Worm (Caenorhabditis elegans) whole organism, midembryonic: Measurements from ENCODE around the gene pdi-1.

Experiments
- T22C8.4 ChIP-seq: fragments of 200-800 bp; sonication (Bioruptor generic); IDR thresholded peaks from 2 replicates; pipeline ENCODE4 v1.3.6; 2022; ENCODE audit warnings: missing genetic modification characterization, missing compliant biosample characterization
- cog-1 ChIP-seq: sonication (generic microtip); optimal IDR thresholded peaks from 2 replicates; lab custom pipeline; 2016; ENCODE audit warnings: missing genetic modification characterization, missing compliant biosample characterization
- flt-1 ChIP-seq: fragments of 200-800 bp; sonication (Bioruptor generic); IDR thresholded peaks from 2 replicates; pipeline ENCODE4 v1.3.6; 2022; ENCODE audit warnings: missing genetic modification characterization, missing compliant biosample characterization
- klf-2 ChIP-seq: fragments of 200-800 bp; sonication (Bioruptor generic); conservative IDR thresholded peaks from 2 replicates; pipeline ENCODE4 v1.3.6; 2022; ENCODE audit warnings: missing genetic modification reagents, missing genetic modification characterization, missing compliant biosample characterization
- med-1 ChIP-seq: sonication (generic microtip); optimal IDR thresholded peaks from 2 replicates; lab custom pipeline; 2017; ENCODE audit warnings: missing genetic modification characterization, mild to moderate bottlenecking, missing compliant biosample characterization, antibody characterized with exemption, missing genetic modification reagents; ENCODE audit not compliant: insufficient read depth
- ref-1 ChIP-seq: fragments of 200-800 bp; sonication (Bioruptor generic); conservative IDR thresholded peaks from 2 replicates; pipeline ENCODE4 v1.3.6; 2022; ENCODE audit warnings: missing genetic modification reagents, missing genetic modification characterization, missing compliant biosample characterization
- tab-1 ChIP-seq: fragments of 200-800 bp; sonication (Bioruptor generic); IDR thresholded peaks from 2 replicates; pipeline ENCODE4 v1.3.6; 2022; ENCODE audit warnings: missing genetic modification characterization, missing compliant biosample characterization
- ztf-23 ChIP-seq: fragments of 200-800 bp; sonication (Bioruptor generic); IDR thresholded peaks from 2 replicates; pipeline ENCODE4 v1.3.6; 2022; ENCODE audit warnings: missing genetic modification reagents, missing genetic modification characterization, missing compliant biosample characterization
- ztf-29 ChIP-seq: fragments of 200-800 bp; sonication (Bioruptor generic); IDR thresholded peaks from 2 replicates; pipeline ENCODE4 v1.3.6; 2022; ENCODE audit warnings: missing genetic modification reagents, missing genetic modification characterization, missing compliant biosample characterization

Gene pdi-1

DNA sequence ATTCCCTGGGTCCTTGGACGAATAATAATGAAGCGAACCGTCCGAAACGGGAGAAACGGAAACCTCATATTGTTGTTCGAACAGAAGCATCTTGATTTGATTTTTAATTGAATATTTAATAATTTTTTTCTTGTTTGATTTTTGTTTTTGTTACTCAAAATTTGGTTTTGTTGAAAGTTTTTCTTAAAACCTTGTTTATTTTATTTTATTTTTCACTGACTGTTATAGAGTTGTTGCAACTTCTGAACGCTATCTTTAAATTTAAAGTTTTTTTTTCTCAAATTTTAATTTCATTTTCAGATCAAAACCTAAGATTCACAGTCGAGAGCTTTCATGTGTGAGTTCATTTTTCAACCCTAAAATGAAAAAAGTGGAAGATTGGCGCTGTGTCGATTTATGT, 7.8 kb upstream of the pdi-1 start, which contains the start of gene alkb-8:
Gene alkb-8, plus strand, starts transcription at position 301 of the 400 bp plus-strand sequence.
- TF ChIP-seq ref-1 (GFP tag; lab: Robert Waterston, UW) (no peak), med-1 (no peak), flt-1 (GFP tag; lab: Robert Waterston, UW) (no peak), cog-1 (tag; lab: Kevin White, UChicago) (no peak), tab-1 (no peak), ztf-23 (GFP tag; lab: Robert Waterston, UW) (no peak), T22C8.4 (GFP tag; lab: Robert Waterston, UW) (no peak), klf-2 (GFP tag; lab: Robert Waterston, UW) (no peak), ztf-29 (no peak)

DNA sequence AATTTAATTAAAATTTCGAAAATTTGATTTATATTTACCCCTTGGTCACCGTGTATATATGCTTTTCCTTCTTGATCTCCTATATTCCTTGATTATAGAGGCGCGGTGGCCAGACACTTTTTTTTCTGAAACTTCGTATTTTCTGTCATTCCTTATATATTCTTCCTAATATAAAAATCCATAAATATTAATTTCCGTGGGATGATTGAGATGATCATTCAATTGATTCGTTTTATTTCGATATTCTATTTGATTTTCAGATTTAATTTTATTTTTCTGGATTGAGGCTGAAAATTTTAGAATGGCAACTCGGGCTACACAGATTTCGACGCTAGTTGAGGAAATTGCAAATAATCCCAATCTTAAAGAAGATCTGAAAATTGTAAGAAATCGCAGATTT, 5.3 kb upstream of the pdi-1 start, which contains the start of gene dph-1:
Gene dph-1, plus strand, starts transcription at position 301 of the 400 bp plus-strand sequence.
- no peak for TF ChIP-seq cog-1 (tag; lab: Kevin White, UChicago)
- TF ChIP-seq ztf-29 = no peak
- TF ChIP-seq tab-1 = no peak
- TF ChIP-seq T22C8.4 (GFP tag; lab: Robert Waterston, UW) = no peak
- no peak for TF ChIP-seq ref-1 (GFP tag; lab: Robert Waterston, UW)
- no peak for TF ChIP-seq klf-2 (GFP tag; lab: Robert Waterston, UW)
- no peak for TF ChIP-seq med-1
- no peak for TF ChIP-seq flt-1 (GFP tag; lab: Robert Waterston, UW)
- TF ChIP-seq ztf-23 (GFP tag; lab: Robert Waterston, UW) = no peak

DNA sequence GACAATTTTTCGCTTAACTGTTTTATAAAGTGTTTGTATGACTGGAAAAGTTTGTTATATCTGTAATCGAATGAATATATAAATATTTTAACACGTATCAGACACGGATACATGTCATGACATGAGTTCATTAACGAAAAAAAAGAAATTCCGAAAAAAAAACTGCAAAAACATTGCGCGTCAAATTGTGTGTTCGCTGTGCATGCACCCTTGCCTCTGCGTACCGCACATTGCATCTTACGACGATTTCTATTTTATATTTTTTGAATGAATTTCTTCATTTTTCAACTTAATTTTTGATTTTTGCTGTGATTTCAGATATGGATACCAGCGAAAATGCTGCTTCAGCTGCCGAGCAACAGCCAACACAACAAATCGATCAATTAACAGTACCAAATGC, 3.7 kb upstream of the pdi-1 start, which contains the start of gene wdr-5.1:
Gene wdr-5.1, plus strand, starts transcription at position 319 of the 400 bp plus-strand sequence.
- no peak for TF ChIP-seq T22C8.4 (GFP tag; lab: Robert Waterston, UW)

DNA sequence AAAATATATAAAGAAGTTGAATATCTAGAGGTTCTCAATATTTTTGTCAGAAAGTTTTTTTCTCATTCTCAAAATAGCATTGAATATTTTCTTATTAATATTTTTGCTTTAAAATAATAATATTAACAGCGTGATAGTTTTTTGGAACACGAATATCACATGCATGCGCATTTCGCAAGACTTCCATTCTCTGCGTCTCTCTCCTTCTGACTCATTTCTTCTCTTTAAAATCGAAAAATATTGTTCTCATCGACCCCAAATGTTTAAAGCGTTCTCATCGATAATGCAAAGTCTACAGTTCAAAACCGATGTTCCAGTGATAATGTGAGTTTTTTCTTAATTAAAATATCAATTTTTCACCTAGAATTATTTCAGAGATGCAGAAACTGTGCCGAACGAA, 2.1 kb upstream of the pdi-1 start, which contains the start of gene C14B1.3:
Gene C14B1.3, plus strand, starts transcription at position 168 of the 400 bp plus-strand sequence.
- TF ChIP-seq klf-2 (GFP tag; lab: Robert Waterston, UW) (no peak), ref-1 (GFP tag; lab: Robert Waterston, UW) (no peak), T22C8.4 (GFP tag; lab: Robert Waterston, UW) (no peak), ztf-29 (no peak), ztf-23 (GFP tag; lab: Robert Waterston, UW) (no peak), cog-1 (tag; lab: Kevin White, UChicago) (no peak), flt-1 (GFP tag; lab: Robert Waterston, UW) (no peak), med-1 (no peak), tab-1 (no peak)

DNA sequence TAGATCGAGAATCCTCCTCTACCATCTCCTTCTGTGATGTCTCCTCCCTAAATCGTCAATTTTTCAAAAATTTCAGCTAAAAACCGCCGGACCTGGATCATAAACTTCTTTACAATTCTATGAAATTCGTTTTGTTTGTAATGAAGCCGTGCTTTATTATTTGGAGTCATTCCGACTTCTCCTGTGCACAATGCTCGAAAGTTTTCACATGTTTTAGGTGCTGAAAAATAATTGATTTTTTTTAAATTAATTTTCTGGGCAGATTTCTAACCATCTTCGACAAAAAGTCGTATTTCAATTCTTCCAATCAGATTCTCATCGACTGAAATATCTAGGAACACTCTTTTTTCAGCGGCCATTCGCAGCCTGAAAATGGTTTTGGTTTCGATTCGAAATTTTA, 2.0 kb downstream of the pdi-1 start, which contains the start of gene cyn-9:
Gene cyn-9, minus strand, starts transcription at position 366 of the 400 bp plus-strand sequence.
- TF ChIP-seq tab-1 (no peak), ztf-29 (no peak), klf-2 (GFP tag; lab: Robert Waterston, UW) (no peak), ref-1 (GFP tag; lab: Robert Waterston, UW) (no peak), ztf-23 (GFP tag; lab: Robert Waterston, UW) (no peak), med-1 (no peak), T22C8.4 (GFP tag; lab: Robert Waterston, UW) (no peak), cog-1 (tag; lab: Kevin White, UChicago) (no peak), flt-1 (GFP tag; lab: Robert Waterston, UW) (no peak)

DNA sequence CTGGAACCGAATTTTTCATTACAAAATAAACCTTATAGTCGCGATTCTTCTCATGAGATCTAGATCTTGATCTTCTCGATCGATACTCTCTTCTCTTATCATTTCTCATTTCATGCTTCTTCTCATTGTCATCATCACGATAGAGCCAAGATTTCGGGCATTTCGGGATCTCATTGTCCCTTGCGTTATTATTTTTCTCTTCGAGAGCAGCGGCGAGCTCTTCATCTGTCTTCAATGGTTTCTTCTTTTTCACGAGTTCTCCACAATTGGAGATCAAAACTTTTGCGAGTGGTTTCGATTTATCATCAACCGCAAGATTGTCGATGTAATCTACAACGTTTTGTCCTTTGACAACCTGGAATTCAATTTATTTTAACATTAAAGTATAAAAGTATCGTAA, 2.9 kb downstream of the pdi-1 start:
- TF ChIP-seq klf-2 (GFP tag; lab: Robert Waterston, UW) = no peak
- no peak for TF ChIP-seq cog-1 (tag; lab: Kevin White, UChicago)

DNA sequence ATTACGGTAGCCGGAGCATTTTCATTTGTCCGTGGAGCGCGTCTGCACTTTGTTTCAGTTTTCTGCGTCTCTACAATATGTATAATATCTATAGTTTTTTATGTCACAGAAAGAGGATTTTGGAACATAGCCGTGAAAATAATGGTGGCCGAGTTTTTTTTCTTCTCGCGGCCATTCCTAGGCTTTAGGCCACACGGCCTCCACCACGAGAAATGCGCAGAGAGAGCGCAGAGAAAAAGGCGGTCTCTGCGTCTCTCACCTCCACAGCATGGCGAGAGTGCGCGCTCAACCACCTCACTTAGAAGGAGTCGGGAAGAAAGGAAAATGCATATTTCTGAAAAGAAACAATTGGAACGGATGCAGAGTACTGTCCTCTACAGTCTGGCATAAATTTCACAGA, 5.9 kb downstream of the pdi-1 start:
- TF ChIP-seq ref-1 (GFP tag; lab: Robert Waterston, UW) = 0 out of 2 replicates have a peak, but pooled peaks have one; percentile 15
- TF ChIP-seq ztf-23 (GFP tag; lab: Robert Waterston, UW) = peak; percentile 81
- TF ChIP-seq klf-2 (GFP tag; lab: Robert Waterston, UW) = peak; percentile 54; the same call in 1 of the 2 replicates

DNA sequence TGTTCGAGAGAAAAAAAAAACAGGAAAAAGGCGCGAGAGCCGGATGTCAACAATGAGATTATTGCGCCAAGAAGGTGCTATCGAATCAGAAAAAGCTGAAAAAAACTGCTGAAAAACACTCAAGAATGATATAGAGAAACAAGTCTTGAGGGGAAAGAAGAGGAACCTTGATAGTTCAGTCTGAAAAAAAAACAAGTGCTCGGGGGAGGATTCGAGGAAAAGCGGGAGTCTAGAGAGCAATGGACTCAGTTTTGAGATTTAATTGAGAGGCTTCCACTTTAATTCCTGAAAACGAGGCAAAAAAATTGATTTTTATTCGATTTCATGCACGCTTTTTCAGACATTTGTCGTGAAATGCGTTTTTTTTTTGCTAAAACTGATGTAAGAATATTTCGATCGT, 6.7 kb downstream of the pdi-1 start, which contains the start of gene npr-15:
Gene npr-15, minus strand, starts transcription at position 101 of the 400 bp plus-strand sequence.
- TF ChIP-seq cog-1 (tag; lab: Kevin White, UChicago) (no peak), T22C8.4 (GFP tag; lab: Robert Waterston, UW) (no peak), flt-1 (GFP tag; lab: Robert Waterston, UW) (no peak)

DNA sequence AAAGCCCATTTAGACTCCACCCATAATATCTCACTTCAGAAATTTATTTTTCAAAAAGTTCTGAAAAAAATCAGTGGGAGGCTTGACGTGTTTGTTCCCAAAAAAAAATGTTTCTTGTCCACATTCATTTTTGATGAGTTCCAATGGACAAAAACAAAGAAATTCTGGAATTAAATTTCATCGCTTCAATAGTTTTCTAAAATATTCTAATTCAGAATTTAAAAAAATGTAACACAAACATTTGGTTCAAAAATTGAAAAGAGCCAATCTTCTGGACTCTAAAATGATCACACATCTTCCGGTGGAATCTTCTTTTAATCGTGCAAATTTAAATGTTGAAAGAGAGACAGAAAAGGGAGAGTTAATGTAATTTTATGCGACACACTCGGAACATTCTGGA, 8.7 kb downstream of the pdi-1 start:
- no peak for TF ChIP-seq ref-1 (GFP tag; lab: Robert Waterston, UW)
- TF ChIP-seq klf-2 (GFP tag; lab: Robert Waterston, UW) = no peak
- TF ChIP-seq flt-1 (GFP tag; lab: Robert Waterston, UW) = no peak
- no peak for TF ChIP-seq ztf-23 (GFP tag; lab: Robert Waterston, UW)

DNA sequence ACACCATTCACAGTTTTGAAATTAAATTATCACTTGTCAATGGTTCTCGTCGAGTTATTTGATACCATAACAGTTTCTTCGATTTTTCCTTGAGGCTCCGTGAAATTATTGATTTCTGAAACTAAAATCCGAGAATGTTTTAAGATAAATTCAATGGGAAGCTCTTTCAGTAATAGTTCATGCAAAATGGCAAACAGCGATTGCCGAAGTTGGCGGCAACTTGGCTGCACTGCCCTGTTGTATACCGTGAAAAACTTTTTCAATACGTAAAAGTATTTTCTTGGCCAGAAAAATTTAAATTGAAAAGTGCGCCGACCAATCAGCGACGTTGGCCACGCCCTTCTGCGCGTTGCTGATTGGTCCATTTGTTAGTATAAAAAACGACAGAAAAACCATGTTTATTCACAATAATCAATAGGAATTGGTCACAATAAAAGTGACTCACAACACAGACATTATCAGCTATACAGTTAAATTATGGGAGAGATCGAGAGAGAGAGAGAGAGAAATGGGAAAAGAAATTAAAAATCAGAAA, 18.3 kb downstream of the pdi-1 start:
- TF ChIP-seq ztf-23 (GFP tag; lab: Robert Waterston, UW) = no peak
- no peak for TF ChIP-seq med-1
- TF ChIP-seq T22C8.4 (GFP tag; lab: Robert Waterston, UW) = no peak
- no peak for TF ChIP-seq cog-1 (tag; lab: Kevin White, UChicago)
- no peak for TF ChIP-seq ref-1 (GFP tag; lab: Robert Waterston, UW)
- TF ChIP-seq flt-1 (GFP tag; lab: Robert Waterston, UW) = no peak
- TF ChIP-seq klf-2 (GFP tag; lab: Robert Waterston, UW) = no peak
- no peak for TF ChIP-seq tab-1
- TF ChIP-seq ztf-29 = no peak
